Worm (Caenorhabditis elegans) whole organism, L2 larva: ENCODE measurements around the gene nhr-117.

ENCODE experiments used
- Y55F3AM.14 ChIP-seq: fragments of 200-800 bp; sonication (Bioruptor generic); optimal IDR thresholded peaks from 2 replicates; lab custom pipeline; 2018; ENCODE audit warnings: mild to moderate bottlenecking, missing genetic modification characterization, missing compliant biosample characterization
- crh-2 ChIP-seq: sonication (generic microtip); optimal IDR thresholded peaks from 2 replicates; lab custom pipeline; 2017; ENCODE audit warnings: missing biosample characterization, missing genetic modification characterization
- elt-1 ChIP-seq: fragments of 150-350 bp; optimal IDR thresholded peaks from 2 replicates; lab custom pipeline; 2014; ENCODE audit warnings: missing biosample characterization, missing genetic modification characterization
- elt-3 ChIP-seq: sonication (generic microtip); optimal IDR thresholded peaks from 2 replicates; lab custom pipeline; 2017; ENCODE audit warnings: missing biosample characterization, missing genetic modification characterization
- fos-1 ChIP-seq: fragments of 150-350 bp; optimal IDR thresholded peaks from 2 replicates; lab custom pipeline; 2014; ENCODE audit warnings: missing biosample characterization, missing genetic modification characterization
- nhr-10 ChIP-seq: sonication (generic microtip); optimal IDR thresholded peaks from 2 replicates; lab custom pipeline; 2017; ENCODE audit warnings: missing biosample characterization, missing genetic modification characterization
- nhr-129 ChIP-seq: fragments of 150-350 bp; optimal IDR thresholded peaks from 2 replicates; lab custom pipeline; 2014; ENCODE audit warnings: missing biosample characterization, missing genetic modification characterization
- nhr-25 ChIP-seq: fragments of 150-350 bp; sonication (generic microtip); optimal IDR thresholded peaks from 3 replicates; lab custom pipeline; 2014; ENCODE audit warnings: missing biosample characterization, missing genetic modification characterization
- peb-1 ChIP-seq: fragments of 150-350 bp; optimal IDR thresholded peaks from 2 replicates; lab custom pipeline; 2014; ENCODE audit warnings: missing biosample characterization, missing genetic modification characterization
- zag-1 ChIP-seq: fragments of 150-350 bp; optimal IDR thresholded peaks from 2 replicates; lab custom pipeline; 2014; ENCODE audit warnings: missing biosample characterization, missing genetic modification characterization

The nhr-117 gene

DNA sequence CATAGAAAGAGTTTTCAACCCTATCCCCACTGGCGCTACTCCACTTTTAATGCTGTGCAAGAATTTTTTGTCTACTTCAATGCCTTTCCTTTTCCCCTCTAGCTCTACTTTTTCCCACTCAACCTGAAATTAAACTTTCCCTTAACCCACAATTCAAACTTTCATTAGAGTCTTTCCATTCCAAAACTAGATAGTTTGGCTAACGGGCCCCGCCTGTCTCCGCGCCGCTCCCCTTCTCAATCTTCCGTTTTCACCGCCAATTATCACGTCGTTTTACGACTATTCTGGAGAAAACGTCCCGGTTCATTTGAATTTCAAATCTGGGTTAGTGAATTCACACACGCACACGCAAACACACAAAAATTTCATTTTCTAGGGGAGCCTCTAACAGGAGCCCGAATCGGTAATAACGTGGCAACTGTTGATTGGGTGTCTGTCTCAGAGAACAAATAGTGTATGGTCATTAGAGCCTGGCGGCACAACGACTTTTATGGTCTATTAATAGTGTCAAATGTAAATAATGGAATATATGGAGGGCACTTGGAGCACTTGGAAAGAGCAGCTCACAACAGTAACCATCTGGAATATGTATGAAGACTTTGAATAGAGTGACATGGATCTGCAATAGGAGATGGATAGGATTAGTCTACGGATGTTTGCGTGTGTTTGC, 51.4 kb downstream of the nhr-117 start:
- TF ChIP-seq fos-1 (tag; lab: Kevin White, UChicago) (no peak), nhr-10 (tag; lab: Kevin White, UChicago) (no peak), elt-3 (tag; lab: Kevin White, UChicago) (no peak), elt-1 (tag; lab: Kevin White, UChicago) (no peak), peb-1 (tag; lab: Kevin White, UChicago) (no peak), Y55F3AM.14 (GFP tag; lab: Kevin White, UChicago) (no peak), crh-2 (tag; lab: Kevin White, UChicago) (no peak), nhr-25 (tag; lab: Kevin White, UChicago) (no peak), nhr-129 (no peak), zag-1 (tag; lab: Kevin White, UChicago) (no peak)
